Worm (Caenorhabditis elegans) whole organism, young adult: ENCODE measurements around the gene sphr-1.

Experiments
- egrh-3 ChIP-seq: fragments of 200-800 bp; sonication (Bioruptor generic); IDR thresholded peaks from 2 replicates; pipeline ENCODE4 v1.3.6; 2022; ENCODE audit warnings: missing genetic modification reagents, missing genetic modification characterization, missing compliant biosample characterization
- madf-10 ChIP-seq: sonication (generic microtip); optimal IDR thresholded peaks from 2 replicates; lab custom pipeline; 2016; ENCODE audit warnings: mild to moderate bottlenecking, missing genetic modification characterization, missing compliant biosample characterization
- repo-1 ChIP-seq: sonication (generic microtip); optimal IDR thresholded peaks from 2 replicates; lab custom pipeline; 2017; ENCODE audit warnings: mild to moderate bottlenecking, missing genetic modification characterization, missing compliant biosample characterization
- snpc-4 ChIP-seq, 5 experiments: fragments of 150-350 bp in 1 of 5; sonication (generic microtip) in 4 of 5; optimal IDR thresholded peaks; 2 replicates each; lab custom pipeline; 2014 to 2018; ENCODE audit warnings: missing genetic modification characterization in 5 of 5, missing biosample characterization in 3 of 5, antibody characterized with exemption in 2 of 5, mild to moderate bottlenecking in 2 of 5, missing compliant biosample characterization in 2 of 5, missing genotype in 2 of 5, moderate library complexity in 2 of 5, missing genetic modification reagents in 1 of 5
- tbx-9 ChIP-seq: sonication (generic microtip); optimal IDR thresholded peaks from 2 replicates; lab custom pipeline; 2016; ENCODE audit warnings: borderline replicate concordance, missing genetic modification characterization, inconsistent platforms, missing compliant biosample characterization
- ztf-3 ChIP-seq: fragments of 200-800 bp; sonication (Bioruptor generic); optimal IDR thresholded peaks from 2 replicates; lab custom pipeline; 2018; ENCODE audit warnings: mild to moderate bottlenecking, missing genetic modification characterization, missing compliant biosample characterization

DNA sequence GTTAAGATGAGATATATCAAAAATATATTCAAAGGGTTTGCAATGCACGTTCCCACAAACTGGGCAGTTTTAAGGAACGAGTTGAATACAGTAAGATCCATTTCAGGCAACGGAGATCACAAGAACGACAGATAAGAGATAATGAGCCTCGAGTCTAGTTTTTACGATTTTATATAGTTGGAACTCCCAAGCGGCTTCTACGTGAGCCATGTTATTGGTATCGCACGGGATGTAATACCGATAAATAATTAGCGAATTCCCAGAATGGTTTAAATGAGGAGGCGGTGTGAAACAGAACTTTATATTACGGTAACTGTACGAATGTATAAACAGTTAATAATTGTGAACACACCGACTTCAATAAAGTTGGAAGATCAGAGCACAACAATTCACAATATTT, 7.5 kb downstream of the sphr-1 start, which contains the start of gene str-177:
- TF ChIP-seq ztf-3 (GFP tag; lab: Kevin White, UChicago) (no peak), madf-10 (tag; lab: Kevin White, UChicago) (no peak), repo-1 (tag; lab: Kevin White, UChicago) (no peak), egrh-3 (no peak), snpc-4 (GFP tag; optimal IDR thresholded peaks at IDR 0.05; lab: Kevin White, UChicago) (no peak), snpc-4 (tag; optimal IDR thresholded peaks at IDR 0.05; lab: Kevin White, UChicago) (no peak), tbx-9 (tag; lab: Kevin White, UChicago) (no peak)
